Worm (Caenorhabditis elegans) whole organism, L4 larva: ENCODE data around the gene R10E11.6.

ENCODE experiments used
- F10B5.3 ChIP-seq: sonication (generic microtip); optimal IDR thresholded peaks from 2 replicates; lab custom pipeline; 2016; ENCODE audit warnings: mild to moderate bottlenecking, missing genetic modification characterization, missing compliant biosample characterization
- F26F4.8 ChIP-seq: fragments of 200-800 bp; sonication (Bioruptor generic); conservative IDR thresholded peaks from 2 replicates; pipeline ENCODE4 v1.3.6; 2022; ENCODE audit warnings: missing genetic modification characterization, missing compliant biosample characterization
- F44E2.7 ChIP-seq: fragments of 200-800 bp; sonication (Bioruptor generic); IDR thresholded peaks from 2 replicates; pipeline ENCODE4 v2.1.2; 2022; ENCODE audit warnings: missing genetic modification characterization, missing compliant biosample characterization
- R02D3.7 ChIP-seq: fragments of 150-350 bp; sonication (generic microtip); optimal IDR thresholded peaks from 3 replicates; lab custom pipeline; 2014; ENCODE audit warnings: missing biosample characterization, missing genetic modification characterization
- T20F7.1 ChIP-seq: fragments of 200-800 bp; sonication (Bioruptor generic); optimal IDR thresholded peaks from 2 replicates; lab custom pipeline; 2018; ENCODE audit warnings: mild to moderate bottlenecking, missing genetic modification characterization, missing compliant biosample characterization
- T26A8.4 ChIP-seq: fragments of 200-800 bp; sonication (Bioruptor generic); IDR thresholded peaks from 2 replicates; pipeline ENCODE4 v1.3.6; 2022; ENCODE audit warnings: missing genetic modification characterization, missing compliant biosample characterization
- Y48G9A.11 ChIP-seq: fragments of 200-800 bp; sonication (Bioruptor generic); IDR thresholded peaks from 2 replicates; pipeline ENCODE4 v1.3.6; 2022; ENCODE audit warnings: missing genetic modification reagents, missing genetic modification characterization, missing compliant biosample characterization
- Y5F2A.4 ChIP-seq: fragments of 200-800 bp; sonication (Bioruptor generic); optimal IDR thresholded peaks from 2 replicates; lab custom pipeline; 2018; ENCODE audit warnings: mild to moderate bottlenecking, missing genetic modification characterization, missing compliant biosample characterization
- Y75B8A.6 ChIP-seq: fragments of 200-800 bp; sonication (Bioruptor generic); IDR thresholded peaks from 2 replicates; pipeline ENCODE4 v1.3.6; 2022; ENCODE audit warnings: missing genetic modification reagents, missing genetic modification characterization, missing compliant biosample characterization
- ZK337.2 ChIP-seq: fragments of 200-800 bp; sonication (Bioruptor generic); IDR thresholded peaks from 2 replicates; pipeline ENCODE4 v1.3.6; 2022; ENCODE audit warnings: missing genetic modification reagents, missing genetic modification characterization, missing compliant biosample characterization
- attf-4 ChIP-seq: sonication (generic microtip); optimal IDR thresholded peaks from 3 replicates; lab custom pipeline; 2017; ENCODE audit warnings: missing biosample characterization, missing genetic modification characterization
- ceh-28 ChIP-seq: fragments of 150-350 bp; optimal IDR thresholded peaks from 2 replicates; lab custom pipeline; 2014; ENCODE audit warnings: missing biosample characterization, missing genetic modification reagents, missing genetic modification characterization
- ctbp-1 ChIP-seq: fragments of 200-800 bp; sonication (Bioruptor generic); IDR thresholded peaks from 2 replicates; pipeline ENCODE4 v1.3.6; 2022; ENCODE audit warnings: missing genetic modification reagents, missing genetic modification characterization, missing compliant biosample characterization
- daf-16 ChIP-seq, 3 experiments: sonication (generic microtip); optimal IDR thresholded peaks; 2 replicates each; lab custom pipeline; 2016 to 2017; ENCODE audit warnings: missing genetic modification characterization in 3 of 3, missing genetic modification reagents in 3 of 3, mild to moderate bottlenecking in 2 of 3, missing compliant biosample characterization in 2 of 3, missing biosample characterization in 1 of 3, moderate library complexity in 1 of 3
- daf-19 ChIP-seq: fragments of 200-800 bp; sonication (Bioruptor generic); conservative IDR thresholded peaks from 2 replicates; pipeline ENCODE4 v1.3.6; 2022; ENCODE audit warnings: missing genetic modification characterization, missing compliant biosample characterization
- daf-8 ChIP-seq: fragments of 200-800 bp; sonication (Bioruptor generic); IDR thresholded peaks from 2 replicates; pipeline ENCODE4 v1.3.6; 2022; ENCODE audit warnings: missing genetic modification characterization, missing compliant biosample characterization
- dmd-6 ChIP-seq: fragments of 200-800 bp; sonication (Bioruptor generic); IDR thresholded peaks from 2 replicates; pipeline ENCODE4 v1.3.6; 2022; ENCODE audit warnings: missing genetic modification reagents, missing genetic modification characterization, missing compliant biosample characterization
- dmd-8 ChIP-seq: fragments of 200-800 bp; sonication (Bioruptor generic); IDR thresholded peaks from 2 replicates; pipeline ENCODE4 v1.3.6; 2022; ENCODE audit warnings: missing genetic modification characterization, missing compliant biosample characterization
- dve-1 ChIP-seq: sonication (generic microtip); optimal IDR thresholded peaks from 2 replicates; lab custom pipeline; 2017; ENCODE audit warnings: antibody characterized with exemption, mild to moderate bottlenecking, missing genetic modification characterization, missing compliant biosample characterization; ENCODE audit not compliant: insufficient read depth
- egl-27 ChIP-seq: sonication (generic microtip); optimal IDR thresholded peaks from 3 replicates; lab custom pipeline; 2017; ENCODE audit warnings: missing biosample characterization, missing genetic modification reagents, missing genetic modification characterization
- gei-8 ChIP-seq: fragments of 200-800 bp; sonication (Bioruptor generic); optimal IDR thresholded peaks from 2 replicates; lab custom pipeline; 2018; ENCODE audit warnings: mild to moderate bottlenecking, missing genetic modification characterization, missing compliant biosample characterization
- lim-7 ChIP-seq: fragments of 200-800 bp; sonication (Bioruptor generic); IDR thresholded peaks from 2 replicates; pipeline ENCODE4 v1.3.6; 2022; ENCODE audit warnings: missing genetic modification characterization, missing compliant biosample characterization
- lin-29 ChIP-seq: fragments of 200-800 bp; sonication (Bioruptor generic); IDR thresholded peaks from 2 replicates; pipeline ENCODE4 v1.3.6; 2022; ENCODE audit warnings: missing genetic modification reagents, missing genetic modification characterization, missing compliant biosample characterization
- lin-38 ChIP-seq: fragments of 200-800 bp; sonication (Bioruptor generic); IDR thresholded peaks from 2 replicates; pipeline ENCODE4 v1.3.6; 2022; ENCODE audit warnings: missing genetic modification reagents, missing genetic modification characterization, missing compliant biosample characterization
- lir-3 ChIP-seq: sonication (generic microtip); optimal IDR thresholded peaks from 2 replicates; lab custom pipeline; 2016; ENCODE audit warnings: mild to moderate bottlenecking, missing genetic modification characterization, missing compliant biosample characterization
- lsy-2 ChIP-seq, 2 experiments: fragments of 150-350 bp in 1 of 2; sonication (generic microtip) in 1 of 2; optimal IDR thresholded peaks; 2 replicates each; lab custom pipeline; 2014 to 2017; ENCODE audit warnings: missing biosample characterization in 2 of 2, missing genetic modification characterization in 2 of 2
- madf-9 ChIP-seq: fragments of 200-800 bp; sonication (Bioruptor generic); conservative IDR thresholded peaks from 2 replicates; pipeline ENCODE4 v1.3.6; 2022; ENCODE audit warnings: missing genetic modification reagents, missing genetic modification characterization, missing compliant biosample characterization
- mdl-1 ChIP-seq, 2 experiments: fragments of 150-350 bp in 1 of 2; sonication (generic microtip) in 1 of 2; optimal IDR thresholded peaks; 2 replicates each; lab custom pipeline; 2014 to 2017; ENCODE audit warnings: missing biosample characterization in 2 of 2, missing genetic modification characterization in 2 of 2
- mep-1 ChIP-seq: fragments of 150-350 bp; sonication (generic microtip); optimal IDR thresholded peaks from 3 replicates; lab custom pipeline; 2014; ENCODE audit warnings: missing biosample characterization, missing genetic modification characterization
- mxl-2 ChIP-seq: fragments of 200-800 bp; sonication (Bioruptor generic); conservative IDR thresholded peaks from 2 replicates; pipeline ENCODE4 v1.3.6; 2022; ENCODE audit warnings: missing genetic modification reagents, missing genetic modification characterization, missing compliant biosample characterization
- mxl-3 ChIP-seq: fragments of 200-800 bp; sonication (Bioruptor generic); optimal IDR thresholded peaks from 2 replicates; lab custom pipeline; 2018; ENCODE audit warnings: mild to moderate bottlenecking, missing genetic modification characterization, missing compliant biosample characterization
- nhr-10 ChIP-seq: fragments of 150-350 bp; optimal IDR thresholded peaks from 2 replicates; lab custom pipeline; 2014; ENCODE audit warnings: missing biosample characterization, missing genetic modification characterization
- nhr-102 ChIP-seq: sonication (generic microtip); optimal IDR thresholded peaks from 2 replicates; lab custom pipeline; 2016; ENCODE audit warnings: mild to moderate bottlenecking, missing genetic modification characterization, moderate library complexity, missing compliant biosample characterization
- nhr-11 ChIP-seq: fragments of 150-350 bp; optimal IDR thresholded peaks from 2 replicates; lab custom pipeline; 2014; ENCODE audit warnings: missing biosample characterization, missing genetic modification characterization
- nhr-111 ChIP-seq: fragments of 200-800 bp; sonication (Bioruptor generic); optimal IDR thresholded peaks from 2 replicates; lab custom pipeline; 2018; ENCODE audit warnings: mild to moderate bottlenecking, missing genetic modification characterization, missing compliant biosample characterization
- nhr-237 ChIP-seq: sonication (generic microtip); optimal IDR thresholded peaks from 2 replicates; lab custom pipeline; 2017; ENCODE audit warnings: missing biosample characterization, missing genetic modification characterization
- nhr-48 ChIP-seq: sonication (generic microtip); optimal IDR thresholded peaks from 2 replicates; lab custom pipeline; 2016; ENCODE audit warnings: mild to moderate bottlenecking, missing genetic modification characterization, missing compliant biosample characterization
- pha-4 ChIP-seq, 2 experiments: fragments of 150-350 bp in 1 of 2; fragments of 200-800 bp in 1 of 2; sonication (Bioruptor generic) in 1 of 2; IDR thresholded peaks in 1 of 2; optimal IDR thresholded peaks in 1 of 2; 2 replicates each; pipeline versions ENCODE4 v1.3.6 to Lab custom; 2014 to 2022; ENCODE audit warnings: missing genetic modification characterization in 2 of 2, missing genetic modification reagents in 2 of 2, missing biosample characterization in 1 of 2, missing compliant biosample characterization in 1 of 2
- pqm-1 ChIP-seq: sonication (generic microtip); optimal IDR thresholded peaks from 2 replicates; lab custom pipeline; 2017; ENCODE audit warnings: missing biosample characterization, missing genetic modification characterization
- saeg-2 ChIP-seq: fragments of 200-800 bp; sonication (Bioruptor generic); IDR thresholded peaks from 2 replicates; pipeline ENCODE4 v1.3.6; 2022; ENCODE audit warnings: missing genetic modification reagents, missing genetic modification characterization, missing compliant biosample characterization
- spr-3 ChIP-seq: fragments of 200-800 bp; sonication (Bioruptor generic); optimal IDR thresholded peaks from 2 replicates; lab custom pipeline; 2018; ENCODE audit warnings: mild to moderate bottlenecking, missing genetic modification characterization, missing compliant biosample characterization
- tra-1 ChIP-seq: fragments of 200-800 bp; sonication (Bioruptor generic); IDR thresholded peaks from 2 replicates; pipeline ENCODE4 v1.3.6; 2022; ENCODE audit warnings: missing genetic modification reagents, missing genetic modification characterization, missing compliant biosample characterization
- unc-39 ChIP-seq: sonication (generic microtip); optimal IDR thresholded peaks from 2 replicates; lab custom pipeline; 2017; ENCODE audit warnings: missing biosample characterization, missing genetic modification characterization
- vab-7 ChIP-seq: fragments of 200-800 bp; sonication (Bioruptor generic); IDR thresholded peaks from 2 replicates; pipeline ENCODE4 v1.3.6; 2022; ENCODE audit warnings: missing genetic modification reagents, missing genetic modification characterization, missing compliant biosample characterization
- zag-1 ChIP-seq: fragments of 150-350 bp; optimal IDR thresholded peaks from 2 replicates; lab custom pipeline; 2014; ENCODE audit warnings: missing biosample characterization, missing genetic modification characterization
- zfp-3 ChIP-seq: fragments of 200-800 bp; sonication (Bioruptor generic); conservative IDR thresholded peaks from 2 replicates; pipeline ENCODE4 v1.3.6; 2022; ENCODE audit warnings: missing genetic modification reagents, missing genetic modification characterization, missing compliant biosample characterization
- ztf-11 ChIP-seq: fragments of 150-350 bp; optimal IDR thresholded peaks from 2 replicates; lab custom pipeline; 2014; ENCODE audit warnings: missing biosample characterization, missing genetic modification characterization

Gene R10E11.6

ce11 chrIII:9813146-9813545 lies 30.3 kb downstream of the R10E11.6 start, which contains the start of gene ZK632.14:
Gene ZK632.14 (plus strand): TSS chrIII:9813446.
- TF ChIP-seq nhr-10 (tag; lab: Kevin White, UChicago) (no peak), dmd-6 (GFP tag; lab: Robert Waterston, UW) (no peak), pqm-1 (tag; lab: Kevin White, UChicago) (no peak), daf-16 (GFP tag; optimal IDR thresholded peaks at IDR 0.05; lab: Kevin White, UChicago) (no peak), daf-16 (tag; optimal IDR thresholded peaks at IDR 0.05; lab: Kevin White, UChicago) (no peak), T26A8.4 (GFP tag; lab: Robert Waterston, UW) (0 out of 2 replicates have a peak, but pooled peaks have one; percentile 13), lin-29 (GFP tag; lab: Robert Waterston, UW) (no peak)
- TF ChIP-seq, all 104 proteins: peak for 1

- no peak for TF ChIP-seq daf-8 (GFP tag; lab: Robert Waterston, UW)
- no peak for TF ChIP-seq ctbp-1 (GFP tag; lab: Robert Waterston, UW)
- TF ChIP-seq ztf-11 = no peak
- no peak for TF ChIP-seq T20F7.1
- no peak for TF ChIP-seq pha-4 (GFP tag; IDR thresholded peaks at IDR 0.05; lab: Robert Waterston, UW)
- peak; percentile 58 for TF ChIP-seq pha-4 (tag; optimal IDR thresholded peaks at IDR 0.05; lab: Kevin White, UChicago)
- no peak for TF ChIP-seq daf-16 (GFP tag; optimal IDR thresholded peaks at IDR 0.05; lab: Kevin White, UChicago)
- no peak for TF ChIP-seq daf-16 (tag; optimal IDR thresholded peaks at IDR 0.05; lab: Kevin White, UChicago)
- no peak for TF ChIP-seq F26F4.8 (GFP tag; lab: Robert Waterston, UW)
- no peak for TF ChIP-seq nhr-102
- TF ChIP-seq lim-7 (GFP tag; lab: Robert Waterston, UW) = no peak
- no peak for TF ChIP-seq unc-39
- TF ChIP-seq F44E2.7 (GFP tag; lab: Robert Waterston, UW) = 0 out of 2 replicates have a peak, but pooled peaks have one; percentile 22
- TF ChIP-seq mxl-3 = peak; percentile 45
- no peak for TF ChIP-seq gei-8 (GFP tag; lab: Kevin White, UChicago)
- TF ChIP-seq attf-4 = no peak
- no peak for TF ChIP-seq F10B5.3 (tag; lab: Kevin White, UChicago)
- no peak for TF ChIP-seq Y5F2A.4 (GFP tag; lab: Kevin White, UChicago)
- TF ChIP-seq zfp-3 (GFP tag; lab: Robert Waterston, UW) = no peak
- no peak for TF ChIP-seq saeg-2
- no peak for TF ChIP-seq ZK337.2 (GFP tag; lab: Robert Waterston, UW)
- no peak for TF ChIP-seq spr-3 (GFP tag; lab: Kevin White, UChicago)
- TF ChIP-seq nhr-11 (tag; lab: Kevin White, UChicago) = peak; percentile 30
- no peak for TF ChIP-seq lir-3 (tag; lab: Kevin White, UChicago)
- no peak for TF ChIP-seq Y48G9A.11 (GFP tag; lab: Robert Waterston, UW)
- peak; percentile 43 for TF ChIP-seq mep-1 (tag; lab: Kevin White, UChicago)
- no peak for TF ChIP-seq R02D3.7
- no peak for TF ChIP-seq nhr-237
- no peak for TF ChIP-seq egl-27
- TF ChIP-seq Y75B8A.6 = no peak
- TF ChIP-seq lin-38 (GFP tag; lab: Robert Waterston, UW) = no peak
- TF ChIP-seq mdl-1 (tag; optimal IDR thresholded peaks at IDR 0.05; lab: Kevin White, UChicago) = peak in 1 of 2 experiments; percentile 31
- TF ChIP-seq ceh-28 = peak; percentile 28
- no peak for TF ChIP-seq nhr-48 (tag; lab: Kevin White, UChicago)
- TF ChIP-seq dve-1 (tag; lab: Kevin White, UChicago) = peak; percentile 22
- no peak for TF ChIP-seq zag-1 (tag; lab: Kevin White, UChicago)
- TF ChIP-seq lin-29 (GFP tag; lab: Robert Waterston, UW) = no peak
- TF ChIP-seq daf-19 (GFP tag; lab: Robert Waterston, UW) = no peak
- TF ChIP-seq madf-9 (GFP tag; lab: Robert Waterston, UW) = no peak
- no peak for TF ChIP-seq dmd-8 (GFP tag; lab: Robert Waterston, UW)
- no peak for TF ChIP-seq nhr-10 (tag; lab: Kevin White, UChicago)
- no peak for TF ChIP-seq nhr-111 (GFP tag; lab: Kevin White, UChicago)
- no peak for TF ChIP-seq tra-1 (GFP tag; lab: Robert Waterston, UW)
- no peak for TF ChIP-seq mxl-2 (GFP tag; lab: Robert Waterston, UW)
- TF ChIP-seq lsy-2 (tag; optimal IDR thresholded peaks at IDR 0.05; lab: Kevin White, UChicago) = peak in 1 of 2 experiments; percentile 52
- no peak for TF ChIP-seq vab-7 (GFP tag; lab: Robert Waterston, UW)
Observed at ce11 chrIII:9817087-9817612, 34.3 kb downstream of the R10E11.6 start, which contains the start of gene cnx-1. Gene cnx-1 (minus strand): TSS chrIII:9817137.
